Fruit fly (Drosophila melanogaster) whole organism, adult: Measurements from ENCODE around the gene GAPsec.

Experiments used
- CG11617 ChIP-seq: fragments of 200-800 bp; sonication (Bioruptor generic); optimal IDR thresholded peaks from 2 replicates; lab custom pipeline; 2017; ENCODE audit warnings: mild to moderate bottlenecking, missing biosample characterization, missing genetic modification reagents, missing genetic modification characterization
- CG12768 ChIP-seq: fragments of 200-800 bp; sonication (Bioruptor generic); optimal IDR thresholded peaks from 2 replicates; lab custom pipeline; 2017; ENCODE audit warnings: missing biosample characterization, missing genetic modification characterization, mild to moderate bottlenecking, moderate library complexity, missing genetic modification reagents
- CG14711 ChIP-seq: fragments of 200-800 bp; sonication (Bioruptor generic); optimal IDR thresholded peaks from 2 replicates; lab custom pipeline; 2018; ENCODE audit warnings: missing biosample characterization, mild to moderate bottlenecking, missing genetic modification characterization, moderate library complexity
- CG1620 ChIP-seq: fragments of 200-800 bp; sonication (Bioruptor generic); optimal IDR thresholded peaks from 2 replicates; lab custom pipeline; 2016; ENCODE audit warnings: missing biosample characterization, missing genetic modification characterization
- CG33017 ChIP-seq: fragments of 200-800 bp; sonication (Bioruptor generic); optimal IDR thresholded peaks from 2 replicates; lab custom pipeline; 2018; ENCODE audit warnings: missing biosample characterization, mild to moderate bottlenecking, missing genetic modification characterization, moderate library complexity
- CG5204 ChIP-seq: fragments of 200-800 bp; sonication (Bioruptor generic); optimal IDR thresholded peaks from 2 replicates; lab custom pipeline; 2016; ENCODE audit warnings: missing biosample characterization, missing genetic modification characterization
- CG7045 ChIP-seq: fragments of 200-800 bp; sonication (Bioruptor generic); optimal IDR thresholded peaks from 2 replicates; lab custom pipeline; 2017; ENCODE audit warnings: missing biosample characterization, mild to moderate bottlenecking, missing genetic modification characterization
- CG7101 ChIP-seq: fragments of 200-800 bp; sonication (Bioruptor generic); optimal IDR thresholded peaks from 2 replicates; lab custom pipeline; 2018; ENCODE audit warnings: missing biosample characterization, mild to moderate bottlenecking, missing genetic modification characterization, moderate library complexity
- Clk ChIP-seq: fragments of 200-800 bp; sonication (Bioruptor generic); optimal IDR thresholded peaks from 2 replicates; lab custom pipeline; 2017; ENCODE audit warnings: missing biosample characterization, missing genetic modification characterization
- Crg-1 ChIP-seq: fragments of 200-800 bp; sonication (Bioruptor generic); optimal IDR thresholded peaks from 2 replicates; lab custom pipeline; 2016; ENCODE audit warnings: missing biosample characterization, missing genetic modification characterization
- Hr96 ChIP-seq: fragments of 200-800 bp; sonication (Bioruptor generic); optimal IDR thresholded peaks from 2 replicates; lab custom pipeline; 2016; ENCODE audit warnings: missing biosample characterization, missing genetic modification characterization
- Mnt ChIP-seq: fragments of 200-800 bp; sonication (Bioruptor generic); optimal IDR thresholded peaks from 2 replicates; lab custom pipeline; 2016; ENCODE audit warnings: missing biosample characterization, mild to moderate bottlenecking, missing genetic modification characterization
- bab1 ChIP-seq: fragments of 200-800 bp; sonication (Bioruptor generic); optimal IDR thresholded peaks from 3 replicates; lab custom pipeline; 2019; ENCODE audit warnings: missing biosample characterization, mild to moderate bottlenecking, missing genetic modification characterization, moderate library complexity
- cic ChIP-seq: fragments of 200-800 bp; sonication (Bioruptor generic); optimal IDR thresholded peaks from 2 replicates; lab custom pipeline; 2017; ENCODE audit warnings: missing biosample characterization, mild to moderate bottlenecking, missing genetic modification characterization, moderate library complexity
- cnc ChIP-seq, 2 experiments: fragments of >200 bp; optimal IDR thresholded peaks; 2 replicates each; lab custom pipeline; 2017
- kay ChIP-seq: fragments of 200-800 bp; sonication (Bioruptor generic); peaks from one replicate; lab custom pipeline; 2016; ENCODE audit warnings: missing biosample characterization, missing genetic modification characterization, borderline replicate concordance
- ovo ChIP-seq: fragments of 200-800 bp; sonication (Bioruptor generic); optimal IDR thresholded peaks from 2 replicates; lab custom pipeline; 2016; ENCODE audit warnings: missing biosample characterization, missing genetic modification characterization
- pad ChIP-seq: fragments of 200-800 bp; sonication (Bioruptor generic); optimal IDR thresholded peaks from 3 replicates; lab custom pipeline; 2017; ENCODE audit warnings: missing biosample characterization, missing genetic modification characterization, mild to moderate bottlenecking, moderate library complexity, missing genetic modification reagents
- tj ChIP-seq: fragments of 200-800 bp; sonication (Bioruptor generic); optimal IDR thresholded peaks from 3 replicates; lab custom pipeline; 2017; ENCODE audit warnings: missing biosample characterization, mild to moderate bottlenecking, missing genetic modification characterization, moderate library complexity

Gene GAPsec

dm6 chr3L:8623702-8624421 is at the start of gene GAPsec, which contains the start of gene Zasp66:
Gene GAPsec, minus strand, starts transcription at chr3L:8623901.
Gene Zasp66, plus strand, starts transcription at chr3L:8624371.
- no peak for TF ChIP-seq CG7101 (tag; lab: Kevin White, UChicago)
- peak; percentile 7 for TF ChIP-seq kay (GFP tag; lab: Kevin White, UChicago)
- no peak for TF ChIP-seq CG12768 (GFP tag; lab: Kevin White, UChicago)
- TF ChIP-seq bab1 (GFP tag; lab: Kevin White, UChicago): peak; percentile 23

dm6 chr3L:8672199-8673059 is 48.7 kb upstream of the GAPsec start:
- peak; percentile 50 for TF ChIP-seq CG7101 (tag; lab: Kevin White, UChicago)
- no peak for TF ChIP-seq Mnt
- peak; percentile 8 for TF ChIP-seq Hr96 (GFP tag; lab: Kevin White, UChicago)
- TF ChIP-seq cnc (optimal IDR thresholded peaks at IDR 0.05; lab: Kevin White, UChicago): no peak
- peak; percentile 43 for TF ChIP-seq tj
- TF ChIP-seq CG11617: peak; percentile 51
- no peak for TF ChIP-seq CG33017
- TF ChIP-seq pad (GFP tag; lab: Kevin White, UChicago): peak; percentile 74
- peak; percentile 69 for TF ChIP-seq ovo (GFP tag; lab: Kevin White, UChicago)
- TF ChIP-seq CG5204 (GFP tag; lab: Kevin White, UChicago): peak; percentile 40
- no peak for TF ChIP-seq CG12768 (GFP tag; lab: Kevin White, UChicago)
- peak; percentile 32 for TF ChIP-seq CG14711 (tag; lab: Kevin White, UChicago)

dm6 chr3L:8670983-8671382 is 47.3 kb upstream of the GAPsec start:
- TF ChIP-seq CG7045 (GFP tag; lab: Kevin White, UChicago) (no peak), Clk (GFP tag; lab: Kevin White, UChicago) (no peak), CG33017 (no peak), tj (no peak), kay (GFP tag; lab: Kevin White, UChicago) (no peak), Crg-1 (GFP tag; lab: Kevin White, UChicago) (no peak), CG11617 (no peak), cic (GFP tag; lab: Kevin White, UChicago) (no peak), Mnt (no peak), CG5204 (GFP tag; lab: Kevin White, UChicago) (no peak), CG14711 (tag; lab: Kevin White, UChicago) (no peak)

- TF ChIP-seq bab1 (GFP tag; lab: Kevin White, UChicago) (no peak), CG7045 (GFP tag; lab: Kevin White, UChicago) (no peak), CG1620 (GFP tag; lab: Kevin White, UChicago) (no peak), CG7101 (tag; lab: Kevin White, UChicago) (no peak), CG11617 (no peak), Clk (GFP tag; lab: Kevin White, UChicago) (no peak), Mnt (no peak), CG14711 (tag; lab: Kevin White, UChicago) (no peak), cic (GFP tag; lab: Kevin White, UChicago) (no peak), Hr96 (GFP tag; lab: Kevin White, UChicago) (no peak), kay (GFP tag; lab: Kevin White, UChicago) (no peak)
Observed at dm6 chr3L:8669847-8670622, 46.3 kb upstream of the GAPsec start.

- TF ChIP-seq CG1620 (GFP tag; lab: Kevin White, UChicago): no peak
- TF ChIP-seq CG12768 (GFP tag; lab: Kevin White, UChicago): no peak
- TF ChIP-seq Clk (GFP tag; lab: Kevin White, UChicago): no peak
- no peak for TF ChIP-seq tj
- TF ChIP-seq CG5204 (GFP tag; lab: Kevin White, UChicago): no peak
- TF ChIP-seq pad (GFP tag; lab: Kevin White, UChicago): no peak
- TF ChIP-seq kay (GFP tag; lab: Kevin White, UChicago): no peak
- no peak for TF ChIP-seq Hr96 (GFP tag; lab: Kevin White, UChicago)
Observed at dm6 chr3L:8669087-8669486, 45.4 kb upstream of the GAPsec start.
